Fruit fly (Drosophila melanogaster) whole organism, embryonic: ENCODE measurements around the gene Dpm3.

Experiments
- Adf1 ChIP-seq: fragments of 200-800 bp; sonication (Bioruptor generic); IDR thresholded peaks from 2 replicates; pipeline ENCODE4 v1.3.6; 2022; ENCODE audit warnings: missing biosample characterization, missing genetic modification characterization
- Aef1 ChIP-seq: fragments of 200-800 bp; sonication (Bioruptor generic); IDR thresholded peaks from 3 replicates; pipeline ENCODE4 v1.3.6; 2022; ENCODE audit warnings: missing biosample characterization, missing genetic modification characterization
- CG10979 ChIP-seq: fragments of 200-800 bp; sonication (Bioruptor generic); optimal IDR thresholded peaks from 2 replicates; lab custom pipeline; 2018; ENCODE audit warnings: missing biosample characterization, mild to moderate bottlenecking, missing genetic modification characterization, moderate library complexity
- CG12104 ChIP-seq: fragments of 200-800 bp; sonication (Bioruptor generic); optimal IDR thresholded peaks from 3 replicates; lab custom pipeline; 2016; ENCODE audit warnings: missing biosample characterization, missing genetic modification characterization
- CG15011 ChIP-seq: fragments of 200-800 bp; sonication (Bioruptor generic); optimal IDR thresholded peaks from 3 replicates; lab custom pipeline; 2018; ENCODE audit warnings: missing biosample characterization, mild to moderate bottlenecking, missing genetic modification characterization
- CG1602 ChIP-seq: fragments of 200-800 bp; sonication (Bioruptor generic); optimal IDR thresholded peaks from 3 replicates; lab custom pipeline; 2016; ENCODE audit warnings: missing biosample characterization, missing genetic modification characterization
- CG18764 ChIP-seq: fragments of 200-800 bp; sonication (Bioruptor generic); optimal IDR thresholded peaks from 3 replicates; lab custom pipeline; 2016; ENCODE audit warnings: missing biosample characterization, missing genetic modification characterization
- CG2875 ChIP-seq: fragments of 200-800 bp; sonication (Bioruptor generic); optimal IDR thresholded peaks from 2 replicates; lab custom pipeline; 2017; ENCODE audit warnings: missing biosample characterization, mild to moderate bottlenecking, missing genetic modification characterization, missing genetic modification reagents
- CG2889 ChIP-seq: fragments of 200-800 bp; sonication (Bioruptor generic); IDR thresholded peaks from 3 replicates; pipeline ENCODE4 v1.3.6; 2022; ENCODE audit warnings: missing biosample characterization, missing genetic modification characterization
- CG30020 ChIP-seq: fragments of 200-800 bp; optimal IDR thresholded peaks from 2 replicates; lab custom pipeline; 2019; ENCODE audit warnings: missing biosample characterization, mild to moderate bottlenecking, missing genetic modification characterization, moderate library complexity
- CG31224 ChIP-seq: fragments of 200-800 bp; sonication (Bioruptor generic); IDR thresholded peaks from 2 replicates; pipeline ENCODE4 v1.3.6; 2022; ENCODE audit warnings: missing biosample characterization, missing genetic modification characterization
- CG34376 ChIP-seq: fragments of 200-800 bp; sonication (Bioruptor generic); optimal IDR thresholded peaks from 2 replicates; lab custom pipeline; 2018; ENCODE audit warnings: missing biosample characterization, mild to moderate bottlenecking, missing genetic modification characterization
- CG42726 ChIP-seq: fragments of 200-800 bp; sonication (Bioruptor generic); IDR thresholded peaks from 2 replicates; pipeline ENCODE4 v1.3.6; 2022; ENCODE audit warnings: missing biosample characterization, missing genetic modification characterization; ENCODE audit not compliant: partially characterized antibody
- CG4707 ChIP-seq: fragments of 200-800 bp; sonication (Bioruptor generic); optimal IDR thresholded peaks from 2 replicates; lab custom pipeline; 2018; ENCODE audit warnings: missing biosample characterization, mild to moderate bottlenecking, missing genetic modification characterization, moderate library complexity
- CG5953 ChIP-seq: fragments of 200-800 bp; sonication (Bioruptor generic); IDR thresholded peaks from 2 replicates; pipeline ENCODE4 v1.3.6; 2022; ENCODE audit warnings: missing biosample characterization, missing genetic modification characterization
- CG6689 ChIP-seq: fragments of 200-800 bp; sonication (Bioruptor generic); IDR thresholded peaks from 2 replicates; pipeline ENCODE4 v1.3.6; 2022; ENCODE audit warnings: missing biosample characterization, missing genetic modification characterization
- CG6813 ChIP-seq: fragments of 200-800 bp; sonication (Bioruptor generic); optimal IDR thresholded peaks from 2 replicates; lab custom pipeline; 2017; ENCODE audit warnings: missing biosample characterization, missing genetic modification characterization, mild to moderate bottlenecking, moderate library complexity, missing genetic modification reagents
- CG8089 ChIP-seq: fragments of 200-800 bp; sonication (Bioruptor generic); optimal IDR thresholded peaks from 3 replicates; lab custom pipeline; 2016; ENCODE audit warnings: missing biosample characterization, missing genetic modification characterization
- CG9932 ChIP-seq: fragments of 200-800 bp; sonication (Bioruptor generic); IDR thresholded peaks from 2 replicates; pipeline ENCODE4 v1.3.6; 2022; ENCODE audit warnings: missing biosample characterization, missing genetic modification characterization
- D19A ChIP-seq: fragments of 200-800 bp; optimal IDR thresholded peaks from 3 replicates; lab custom pipeline; 2019; ENCODE audit warnings: missing biosample characterization, mild to moderate bottlenecking, missing genetic modification characterization, moderate library complexity
- Dll ChIP-seq: fragments of 200-800 bp; sonication (Bioruptor generic); IDR thresholded peaks from 4 replicates; pipeline ENCODE4 v1.3.6; 2022; ENCODE audit warnings: missing biosample characterization, missing genetic modification characterization; ENCODE audit not compliant: partially characterized antibody
- Doc2 ChIP-seq: fragments of 200-800 bp; sonication (Bioruptor generic); IDR thresholded peaks from 2 replicates; pipeline ENCODE4 v1.3.6; 2022; ENCODE audit warnings: missing biosample characterization, missing genetic modification characterization
- Drgx ChIP-seq: fragments of 200-800 bp; sonication (Bioruptor generic); IDR thresholded peaks from 2 replicates; pipeline ENCODE4 v1.3.6; 2022; ENCODE audit warnings: missing biosample characterization, missing genetic modification characterization
- E2f1 ChIP-seq: fragments of 200-800 bp; sonication (Bioruptor generic); IDR thresholded peaks from 2 replicates; pipeline ENCODE4 v1.3.6; 2022; ENCODE audit warnings: missing biosample characterization, missing genetic modification characterization
- ERR ChIP-seq: fragments of 200-800 bp; sonication (Bioruptor generic); optimal IDR thresholded peaks from 2 replicates; lab custom pipeline; 2016; ENCODE audit warnings: missing biosample characterization, missing genetic modification characterization
- Gug ChIP-seq: fragments of 200-800 bp; sonication (Bioruptor generic); IDR thresholded peaks from 4 replicates; pipeline ENCODE4 v1.3.6; 2022; ENCODE audit warnings: missing biosample characterization, missing genetic modification characterization
- Hr51 ChIP-seq, 2 experiments: fragments of 200-800 bp; sonication (Bioruptor generic); optimal IDR thresholded peaks; 2 replicates in 1 of 2; 3 replicates in 1 of 2; lab custom pipeline; 2016 to 2018; ENCODE audit warnings: missing biosample characterization in 2 of 2, missing genetic modification characterization in 2 of 2, mild to moderate bottlenecking in 1 of 2, moderate library complexity in 1 of 2
- MTF-1 ChIP-seq: fragments of 200-800 bp; sonication (Bioruptor generic); optimal IDR thresholded peaks from 2 replicates; lab custom pipeline; 2018; ENCODE audit warnings: missing biosample characterization, mild to moderate bottlenecking, missing genetic modification characterization, borderline replicate concordance
- NC2α ChIP-seq: fragments of 200-800 bp; sonication (Bioruptor generic); optimal IDR thresholded peaks from 2 replicates; lab custom pipeline; 2016; ENCODE audit warnings: missing biosample characterization, missing genetic modification characterization
- NC2β ChIP-seq: fragments of 200-800 bp; sonication (Bioruptor generic); optimal IDR thresholded peaks from 2 replicates; lab custom pipeline; 2016; ENCODE audit warnings: missing biosample characterization, missing genetic modification characterization
- ara ChIP-seq: fragments of 200-800 bp; sonication (Bioruptor generic); IDR thresholded peaks from 2 replicates; pipeline ENCODE4 v1.3.6; 2022; ENCODE audit warnings: missing biosample characterization, missing genetic modification characterization
- bowl ChIP-seq: fragments of 200-800 bp; sonication (Bioruptor generic); IDR thresholded peaks from 2 replicates; pipeline ENCODE4 v1.3.6; 2022; ENCODE audit warnings: missing biosample characterization, missing genetic modification characterization
- cg ChIP-seq: fragments of 200-800 bp; sonication (Bioruptor generic); optimal IDR thresholded peaks from 3 replicates; lab custom pipeline; 2019; ENCODE audit warnings: missing biosample characterization, mild to moderate bottlenecking, missing genetic modification characterization, moderate library complexity
- crc ChIP-seq: fragments of 200-800 bp; sonication (Bioruptor generic); optimal IDR thresholded peaks from 2 replicates; lab custom pipeline; 2016; ENCODE audit warnings: missing biosample characterization, missing genetic modification characterization
- croc ChIP-seq: fragments of 200-800 bp; sonication (Bioruptor generic); conservative IDR thresholded peaks from 3 replicates; pipeline ENCODE4 v1.3.6; 2022; ENCODE audit warnings: missing biosample characterization, missing genetic modification characterization
- ems ChIP-seq: fragments of 200-800 bp; sonication (Bioruptor generic); optimal IDR thresholded peaks from 3 replicates; lab custom pipeline; 2016; ENCODE audit warnings: missing biosample characterization, missing genetic modification characterization
- gro ChIP-seq: fragments of 200-800 bp; sonication (Bioruptor generic); optimal IDR thresholded peaks from 2 replicates; lab custom pipeline; 2016; ENCODE audit warnings: missing biosample characterization, missing genetic modification characterization
- gsb ChIP-seq: fragments of 200-800 bp; sonication (Bioruptor generic); IDR thresholded peaks from 2 replicates; pipeline ENCODE4 v1.3.6; 2022; ENCODE audit warnings: missing biosample characterization, missing genetic modification characterization
- insv ChIP-seq, 2 experiments: fragments of 200-800 bp; sonication (Bioruptor generic); optimal IDR thresholded peaks; 3 replicates each; lab custom pipeline; 2016 to 2018; ENCODE audit warnings: missing biosample characterization in 2 of 2, missing genetic modification characterization in 2 of 2
- inv ChIP-seq: fragments of 200-800 bp; sonication (Bioruptor generic); IDR thresholded peaks from 2 replicates; pipeline ENCODE4 v1.3.6; 2022; ENCODE audit warnings: missing biosample characterization, missing genetic modification characterization; ENCODE audit not compliant: partially characterized antibody
- kni ChIP-seq: fragments of 200-800 bp; sonication (Bioruptor generic); optimal IDR thresholded peaks from 3 replicates; lab custom pipeline; 2017; ENCODE audit warnings: mild to moderate bottlenecking, missing biosample characterization, missing genetic modification reagents, missing genetic modification characterization
- onecut ChIP-seq: fragments of 200-800 bp; sonication (Bioruptor generic); IDR thresholded peaks from 2 replicates; pipeline ENCODE4 v1.3.6; 2022; ENCODE audit warnings: missing biosample characterization, missing genetic modification characterization
- tio ChIP-seq: fragments of 200-800 bp; sonication (Bioruptor generic); optimal IDR thresholded peaks from 2 replicates; lab custom pipeline; 2017; ENCODE audit warnings: missing biosample characterization, missing genetic modification characterization, inconsistent platforms
- tx ChIP-seq: fragments of 200-800 bp; sonication (Bioruptor generic); optimal IDR thresholded peaks from 2 replicates; lab custom pipeline; 2016; ENCODE audit warnings: missing biosample characterization, missing genetic modification characterization
- vnd ChIP-seq: fragments of 200-800 bp; sonication (Bioruptor generic); IDR thresholded peaks from 3 replicates; pipeline ENCODE4 v1.3.6; 2022; ENCODE audit warnings: missing biosample characterization, missing genetic modification characterization; ENCODE audit not compliant: partially characterized antibody
- wek ChIP-seq: fragments of 200-800 bp; sonication (Bioruptor generic); optimal IDR thresholded peaks from 3 replicates; lab custom pipeline; 2018; ENCODE audit warnings: missing biosample characterization, mild to moderate bottlenecking, missing genetic modification characterization, moderate library complexity
- zen2 ChIP-seq: fragments of 200-800 bp; sonication (Bioruptor generic); IDR thresholded peaks from 3 replicates; pipeline ENCODE4 v1.3.6; 2022; ENCODE audit warnings: missing biosample characterization, missing genetic modification characterization; ENCODE audit not compliant: partially characterized antibody
- zfh1 ChIP-seq: fragments of 200-800 bp; sonication (Bioruptor generic); IDR thresholded peaks from 3 replicates; pipeline ENCODE4 v1.3.6; 2022; ENCODE audit warnings: missing biosample characterization, missing genetic modification characterization

The Dpm3 gene

dm6 chr3R:13400902-13401721 is 1.7 kb downstream of the Dpm3 start (continued):
- peak; percentile 82 for TF ChIP-seq zfh1 (GFP tag; lab: Robert Waterston, UW)
- TF ChIP-seq CG5953 (GFP tag; lab: Robert Waterston, UW): peak; percentile 70
- peak; percentile 6 to 47 for TF ChIP-seq insv (GFP tag; optimal IDR thresholded peaks at IDR 0.05; lab: Kevin White, UChicago)
- peak; percentile 52 for TF ChIP-seq ERR (GFP tag; lab: Kevin White, UChicago)
- TF ChIP-seq CG12104 (GFP tag; lab: Kevin White, UChicago): peak; percentile 69
- peak; percentile 84 for TF ChIP-seq CG8089 (GFP tag; lab: Kevin White, UChicago)
- peak; percentile 88 for TF ChIP-seq ara (GFP tag; lab: Robert Waterston, UW)
- TF ChIP-seq CG2889 (GFP tag; lab: Robert Waterston, UW): peak; percentile 40; the same call in 1 of the 3 replicates
- peak; percentile 81 for TF ChIP-seq Drgx (GFP tag; lab: Robert Waterston, UW)
- TF ChIP-seq onecut (GFP tag; lab: Robert Waterston, UW): peak; percentile 53
- TF ChIP-seq gsb (GFP tag; lab: Robert Waterston, UW): peak; percentile 68
- TF ChIP-seq zen2 (GFP tag; lab: Robert Waterston, UW): no peak
- no peak for TF ChIP-seq CG34376 (GFP tag; lab: Kevin White, UChicago)
- TF ChIP-seq CG1602 (GFP tag; lab: Kevin White, UChicago): peak; percentile 91
- TF ChIP-seq CG18764: peak; percentile 62
- peak; percentile 84 for TF ChIP-seq D19A
- TF ChIP-seq E2f1: peak; percentile 88
- TF ChIP-seq CG6813: peak; percentile 73
- no peak for TF ChIP-seq Dll (GFP tag; lab: Robert Waterston, UW)
- TF ChIP-seq vnd (GFP tag; lab: Robert Waterston, UW): no peak
- TF ChIP-seq NC2β: peak; percentile 77
- peak; percentile 73 for TF ChIP-seq ems (GFP tag; lab: Kevin White, UChicago)
- peak; percentile 64 for TF ChIP-seq MTF-1 (GFP tag; lab: Kevin White, UChicago)
- peak; percentile 66; the same call in 2 of the 3 replicates for TF ChIP-seq Aef1 (GFP tag; lab: Robert Waterston, UW)
- peak; percentile 69 for TF ChIP-seq CG30020 (tag; lab: Kevin White, UChicago)
- TF ChIP-seq Adf1 (GFP tag; lab: Robert Waterston, UW): 0 out of 2 replicates have a peak, but pooled peaks have one; percentile 45
- peak; percentile 76 for TF ChIP-seq cg
- peak; percentile 61 for TF ChIP-seq wek (GFP tag; lab: Kevin White, UChicago)
- TF ChIP-seq CG42726 (GFP tag; lab: Robert Waterston, UW): no peak
- no peak for TF ChIP-seq inv (GFP tag; lab: Robert Waterston, UW)
- peak; percentile 61; the same call in 3 of the 4 replicates for TF ChIP-seq Gug (GFP tag; lab: Robert Waterston, UW)
- TF ChIP-seq bowl (GFP tag; lab: Robert Waterston, UW): no peak
- peak; percentile 80 for TF ChIP-seq NC2α (GFP tag; lab: Kevin White, UChicago)
- TF ChIP-seq CG6689 (GFP tag; lab: Robert Waterston, UW): peak; percentile 90
- peak; percentile 77 for TF ChIP-seq CG31224
- peak; percentile 86 for TF ChIP-seq CG2875 (GFP tag; lab: Kevin White, UChicago)
- peak; percentile 86 to 93 for TF ChIP-seq Hr51 (GFP tag; optimal IDR thresholded peaks at IDR 0.05; lab: Kevin White, UChicago)
- peak; percentile 86 for TF ChIP-seq tx
- TF ChIP-seq Doc2 (GFP tag; lab: Robert Waterston, UW): no peak
- TF ChIP-seq gro (GFP tag; lab: Kevin White, UChicago): peak; percentile 55
- TF ChIP-seq CG15011: peak; percentile 77
- peak; percentile 66 for TF ChIP-seq CG4707 (GFP tag; lab: Kevin White, UChicago)
- TF ChIP-seq tio: peak; percentile 92
- TF ChIP-seq crc (GFP tag; lab: Kevin White, UChicago): peak; percentile 76
- peak; percentile 81 for TF ChIP-seq croc (GFP tag; lab: Robert Waterston, UW)
- peak; percentile 69 for TF ChIP-seq kni (GFP tag; lab: Kevin White, UChicago)
- TF ChIP-seq CG10979 (tag; lab: Kevin White, UChicago): peak; percentile 93
- TF ChIP-seq CG9932 (GFP tag; lab: Robert Waterston, UW): peak; percentile 85
